Fruit fly (Drosophila melanogaster) whole organism, embryonic: ENCODE measurements around the gene Kyat.

Experiments used
- ATbp ChIP-seq: fragments of 200-800 bp; sonication (Bioruptor generic); optimal IDR thresholded peaks from 2 replicates; lab custom pipeline; 2017; ENCODE audit warnings: missing biosample characterization, mild to moderate bottlenecking, missing genetic modification characterization, missing genetic modification reagents
- Adf1 ChIP-seq: fragments of 200-800 bp; sonication (Bioruptor generic); IDR thresholded peaks from 2 replicates; pipeline ENCODE4 v1.3.6; 2022; ENCODE audit warnings: missing biosample characterization, missing genetic modification characterization
- CG1024 ChIP-seq: fragments of 200-800 bp; sonication (Bioruptor generic); IDR thresholded peaks from 2 replicates; pipeline ENCODE4 v1.3.6; 2022; ENCODE audit warnings: missing biosample characterization, missing genetic modification characterization
- CG10321 ChIP-seq: fragments of 200-800 bp; sonication (Bioruptor generic); IDR thresholded peaks from 2 replicates; pipeline ENCODE4 v1.3.6; 2022; ENCODE audit warnings: missing biosample characterization, missing genetic modification characterization
- CG12071 ChIP-seq: fragments of 200-800 bp; sonication (Bioruptor generic); optimal IDR thresholded peaks from 3 replicates; lab custom pipeline; 2018; ENCODE audit warnings: missing biosample characterization, mild to moderate bottlenecking, missing genetic modification characterization
- CG12769 ChIP-seq: fragments of 200-800 bp; sonication (Bioruptor generic); optimal IDR thresholded peaks from 2 replicates; lab custom pipeline; 2019; ENCODE audit warnings: missing biosample characterization, mild to moderate bottlenecking, missing genetic modification characterization, moderate library complexity
- CG12942 ChIP-seq: fragments of 200-800 bp; sonication (Bioruptor generic); optimal IDR thresholded peaks from 3 replicates; lab custom pipeline; 2016; ENCODE audit warnings: missing biosample characterization, missing genetic modification characterization
- CG14050 ChIP-seq: fragments of 200-800 bp; sonication (Bioruptor generic); IDR thresholded peaks from 3 replicates; pipeline ENCODE4 v1.3.6; 2022; ENCODE audit warnings: missing biosample characterization, missing genetic modification characterization
- CG1529 ChIP-seq: fragments of 200-800 bp; sonication (Bioruptor generic); optimal IDR thresholded peaks from 3 replicates; lab custom pipeline; 2018; ENCODE audit warnings: missing biosample characterization, missing genetic modification characterization
- CG15514 ChIP-seq: fragments of 200-800 bp; sonication (Bioruptor generic); optimal IDR thresholded peaks from 3 replicates; lab custom pipeline; 2017; ENCODE audit warnings: missing biosample characterization, missing genetic modification characterization, mild to moderate bottlenecking, moderate library complexity, missing genetic modification reagents
- CG17568 ChIP-seq: fragments of 200-800 bp; sonication (Bioruptor generic); optimal IDR thresholded peaks from 2 replicates; lab custom pipeline; 2018; ENCODE audit warnings: missing biosample characterization, mild to moderate bottlenecking, missing genetic modification characterization, moderate library complexity
- CG2712 ChIP-seq: fragments of 200-800 bp; optimal IDR thresholded peaks from 3 replicates; lab custom pipeline; 2019; ENCODE audit warnings: missing biosample characterization, mild to moderate bottlenecking, missing genetic modification characterization, moderate library complexity
- CG30020 ChIP-seq: fragments of 200-800 bp; optimal IDR thresholded peaks from 2 replicates; lab custom pipeline; 2019; ENCODE audit warnings: missing biosample characterization, mild to moderate bottlenecking, missing genetic modification characterization, moderate library complexity
- CG3065 ChIP-seq: fragments of 200-800 bp; sonication (Bioruptor generic); optimal IDR thresholded peaks from 2 replicates; lab custom pipeline; 2016; ENCODE audit warnings: missing biosample characterization, missing genetic modification characterization
- CG31388 ChIP-seq: fragments of 200-800 bp; sonication (Bioruptor generic); optimal IDR thresholded peaks from 2 replicates; lab custom pipeline; 2016; ENCODE audit warnings: missing biosample characterization, missing genetic modification characterization
- CG3407 ChIP-seq: fragments of 200-800 bp; sonication (Bioruptor generic); optimal IDR thresholded peaks from 2 replicates; lab custom pipeline; 2018; ENCODE audit warnings: missing biosample characterization, mild to moderate bottlenecking, missing genetic modification characterization
- CG4282 ChIP-seq: fragments of 200-800 bp; sonication (Bioruptor generic); optimal IDR thresholded peaks from 2 replicates; lab custom pipeline; 2016; ENCODE audit warnings: missing biosample characterization, missing genetic modification characterization
- CG5180 ChIP-seq: fragments of 200-800 bp; sonication (Bioruptor generic); optimal IDR thresholded peaks from 3 replicates; lab custom pipeline; 2017; ENCODE audit warnings: missing biosample characterization, missing genetic modification characterization, mild to moderate bottlenecking, moderate library complexity, missing genetic modification reagents
- CG5953 ChIP-seq: fragments of 200-800 bp; sonication (Bioruptor generic); IDR thresholded peaks from 2 replicates; pipeline ENCODE4 v1.3.6; 2022; ENCODE audit warnings: missing biosample characterization, missing genetic modification characterization
- CG6254 ChIP-seq: fragments of 200-800 bp; sonication (Bioruptor generic); optimal IDR thresholded peaks from 3 replicates; lab custom pipeline; 2017; ENCODE audit warnings: mild to moderate bottlenecking, missing biosample characterization, missing genetic modification reagents, missing genetic modification characterization
- CG8478 ChIP-seq: fragments of >200 bp; optimal IDR thresholded peaks from 2 replicates; lab custom pipeline; 2018
- CG9876 ChIP-seq: fragments of 200-800 bp; sonication (Bioruptor generic); optimal IDR thresholded peaks from 2 replicates; lab custom pipeline; 2016; ENCODE audit warnings: missing biosample characterization, missing genetic modification characterization
- CTCF ChIP-seq: fragments of 200-800 bp; sonication (Bioruptor generic); optimal IDR thresholded peaks from 2 replicates; lab custom pipeline; 2017; ENCODE audit warnings: missing biosample characterization, mild to moderate bottlenecking, missing genetic modification characterization, moderate library complexity
- Gsc ChIP-seq: fragments of 200-800 bp; sonication (Bioruptor generic); IDR thresholded peaks from 2 replicates; pipeline ENCODE4 v1.3.6; 2022; ENCODE audit warnings: missing biosample characterization, missing genetic modification characterization
- HLH3B ChIP-seq: fragments of 200-800 bp; sonication (Bioruptor generic); IDR thresholded peaks from 2 replicates; pipeline ENCODE4 v1.3.6; 2022; ENCODE audit warnings: missing biosample characterization, missing genetic modification characterization
- Sin3A ChIP-seq: fragments of >200 bp; optimal IDR thresholded peaks from 2 replicates; lab custom pipeline; 2018
- Sry-δ ChIP-seq: fragments of 200-800 bp; sonication (Bioruptor generic); optimal IDR thresholded peaks from 2 replicates; lab custom pipeline; 2016; ENCODE audit warnings: missing biosample characterization, missing genetic modification characterization
- Stat92E ChIP-seq, 3 experiments: fragments of >200 bp in 2 of 3; fragments of 200-800 bp in 1 of 3; sonication (Bioruptor generic) in 1 of 3; optimal IDR thresholded peaks; 2 replicates each; lab custom pipeline; 2017 to 2019; ENCODE audit warnings: missing biosample characterization in 3 of 3, missing genetic modification characterization in 3 of 3, mild to moderate bottlenecking in 1 of 3, moderate library complexity in 1 of 3
- ab ChIP-seq: fragments of 200-800 bp; sonication (Bioruptor generic); optimal IDR thresholded peaks from 2 replicates; lab custom pipeline; 2016; ENCODE audit warnings: missing biosample characterization, missing genetic modification characterization
- bab2 ChIP-seq: fragments of 200-800 bp; sonication (Bioruptor generic); optimal IDR thresholded peaks from 2 replicates; lab custom pipeline; 2016; ENCODE audit warnings: missing biosample characterization, missing genetic modification characterization
- crp ChIP-seq, 2 experiments: fragments of 200-800 bp; sonication (Bioruptor generic); optimal IDR thresholded peaks; 2 replicates in 1 of 2; 3 replicates in 1 of 2; lab custom pipeline; 2017; ENCODE audit warnings: missing biosample characterization in 2 of 2, missing genetic modification characterization in 2 of 2, mild to moderate bottlenecking in 1 of 2, moderate library complexity in 1 of 2
- dan ChIP-seq: fragments of 200-800 bp; sonication (Bioruptor generic); IDR thresholded peaks from 2 replicates; pipeline ENCODE4 v1.3.6; 2022; ENCODE audit warnings: missing biosample characterization, missing genetic modification characterization
- disco-r ChIP-seq: fragments of 200-800 bp; sonication (Bioruptor generic); optimal IDR thresholded peaks from 2 replicates; lab custom pipeline; 2016; ENCODE audit warnings: missing biosample characterization, missing genetic modification characterization
- eve ChIP-seq, 2 experiments: fragments of >200 bp; optimal IDR thresholded peaks; 2 replicates each; lab custom pipeline; 2017; ENCODE audit warnings: missing biosample characterization in 2 of 2, missing genetic modification characterization in 2 of 2
- ham ChIP-seq: fragments of 200-800 bp; sonication (Bioruptor generic); IDR thresholded peaks from 2 replicates; pipeline ENCODE4 v1.3.6; 2022; ENCODE audit warnings: missing biosample characterization, missing genetic modification characterization
- hkb ChIP-seq, 2 experiments: fragments of 200-800 bp in 1 of 2; fragments of >200 bp in 1 of 2; sonication (Bioruptor generic) in 1 of 2; IDR thresholded peaks in 1 of 2; optimal IDR thresholded peaks in 1 of 2; 2 replicates each; pipeline versions ENCODE4 v1.3.6 to Lab custom; 2017 to 2022; ENCODE audit warnings: missing biosample characterization in 1 of 2, missing genetic modification characterization in 1 of 2
- jigr1 ChIP-seq: fragments of 200-800 bp; sonication (Bioruptor generic); IDR thresholded peaks from 3 replicates; pipeline ENCODE4 v1.3.6; 2022; ENCODE audit warnings: missing biosample characterization, missing genetic modification characterization
- ken ChIP-seq: fragments of 200-800 bp; sonication (Bioruptor generic); IDR thresholded peaks from 3 replicates; pipeline ENCODE4 v1.3.6; 2022; ENCODE audit warnings: missing biosample characterization, missing genetic modification characterization
- lmd ChIP-seq: fragments of 200-800 bp; sonication (Bioruptor generic); IDR thresholded peaks from 2 replicates; pipeline ENCODE4 v1.3.6; 2022; ENCODE audit warnings: missing biosample characterization, missing genetic modification characterization
- nerfin-2 ChIP-seq: fragments of 200-800 bp; sonication (Bioruptor generic); IDR thresholded peaks from 2 replicates; pipeline ENCODE4 v1.3.6; 2022; ENCODE audit warnings: missing biosample characterization, missing genetic modification characterization; ENCODE audit not compliant: partially characterized antibody
- odd ChIP-seq: fragments of 200-800 bp; sonication (Bioruptor generic); optimal IDR thresholded peaks from 2 replicates; lab custom pipeline; 2017; ENCODE audit warnings: missing biosample characterization, mild to moderate bottlenecking, missing genetic modification characterization
- pan ChIP-seq, 4 experiments: fragments of >200 bp in 3 of 4; fragments of 200-800 bp in 1 of 4; sonication (Bioruptor generic) in 1 of 4; optimal IDR thresholded peaks in 3 of 4; IDR thresholded peaks in 1 of 4; 2 replicates each; pipeline versions ENCODE4 v1.3.6 to Lab custom; 2017 to 2022; ENCODE audit warnings: missing biosample characterization in 2 of 4, missing genetic modification characterization in 2 of 4, mixed read lengths in 1 of 4
- run ChIP-seq: fragments of 200-800 bp; sonication (Bioruptor generic); optimal IDR thresholded peaks from 3 replicates; lab custom pipeline; 2018; ENCODE audit warnings: missing biosample characterization, mild to moderate bottlenecking, missing genetic modification characterization
- scrt ChIP-seq: fragments of 200-800 bp; sonication (Bioruptor generic); optimal IDR thresholded peaks from 2 replicates; lab custom pipeline; 2018; ENCODE audit warnings: missing biosample characterization, mild to moderate bottlenecking, missing genetic modification characterization, moderate library complexity
- sens-2 ChIP-seq: fragments of 200-800 bp; sonication (Bioruptor generic); IDR thresholded peaks from 2 replicates; pipeline ENCODE4 v1.3.6; 2022; ENCODE audit warnings: missing biosample characterization, missing genetic modification characterization
- sqz ChIP-seq: fragments of 200-800 bp; sonication (Bioruptor generic); optimal IDR thresholded peaks from 3 replicates; lab custom pipeline; 2018; ENCODE audit warnings: missing biosample characterization, mild to moderate bottlenecking, missing genetic modification characterization
- ssp ChIP-seq: fragments of 200-800 bp; sonication (Bioruptor generic); IDR thresholded peaks from 2 replicates; pipeline ENCODE4 v1.3.6; 2022; ENCODE audit warnings: missing biosample characterization, missing genetic modification characterization
- tx ChIP-seq: fragments of 200-800 bp; sonication (Bioruptor generic); optimal IDR thresholded peaks from 2 replicates; lab custom pipeline; 2016; ENCODE audit warnings: missing biosample characterization, missing genetic modification characterization
- wek ChIP-seq: fragments of 200-800 bp; sonication (Bioruptor generic); optimal IDR thresholded peaks from 3 replicates; lab custom pipeline; 2018; ENCODE audit warnings: missing biosample characterization, mild to moderate bottlenecking, missing genetic modification characterization, moderate library complexity

The Kyat gene

dm6 chr3R:11849378-11850249 is 27.3 kb upstream of the Kyat start (continued):
- peak; percentile 70 for TF ChIP-seq sqz (GFP tag; lab: Kevin White, UChicago)
- peak; percentile 67 for TF ChIP-seq odd
- peak; percentile 60 for TF ChIP-seq scrt (GFP tag; lab: Kevin White, UChicago)
- no peak for TF ChIP-seq nerfin-2 (GFP tag; lab: Robert Waterston, UW)
- peak; percentile 91 for TF ChIP-seq CG6254 (GFP tag; lab: Kevin White, UChicago)
- TF ChIP-seq jigr1 (GFP tag; lab: Robert Waterston, UW), result peak; percentile 90
- peak; percentile 57 for TF ChIP-seq CTCF (GFP tag; lab: Kevin White, UChicago)
- TF ChIP-seq CG8478, result no peak
- peak; percentile 75 for TF ChIP-seq CG17568 (GFP tag; lab: Kevin White, UChicago)
- peak; percentile 17 for TF ChIP-seq CG15514
- TF ChIP-seq CG5180 (GFP tag; lab: Kevin White, UChicago), result peak; percentile 73
- peak; percentile 93 for TF ChIP-seq CG1529 (GFP tag; lab: Kevin White, UChicago)
- TF ChIP-seq CG4282 (GFP tag; lab: Kevin White, UChicago), result peak; percentile 65
- TF ChIP-seq tx, result peak; percentile 80
- no peak for TF ChIP-seq hkb (optimal IDR thresholded peaks at IDR 0.05; lab: Kevin White, UChicago)
- peak; percentile 86 for TF ChIP-seq hkb (GFP tag; IDR thresholded peaks at IDR 0.05; lab: Robert Waterston, UW)
- TF ChIP-seq ssp (GFP tag; lab: Robert Waterston, UW), result peak; percentile 86
- peak; percentile 86 for TF ChIP-seq CG3065 (GFP tag; lab: Kevin White, UChicago)
- TF ChIP-seq CG5953 (GFP tag; lab: Robert Waterston, UW), result peak; percentile 96
- peak; percentile 62 for TF ChIP-seq run
- TF ChIP-seq CG31388 (GFP tag; lab: Kevin White, UChicago), result peak; percentile 84
- peak; percentile 94 for TF ChIP-seq CG3407 (GFP tag; lab: Kevin White, UChicago)
- peak; percentile 96 for TF ChIP-seq CG2712
- peak; percentile 91 for TF ChIP-seq sens-2 (GFP tag; lab: Robert Waterston, UW)
- peak; percentile 80 for TF ChIP-seq CG14050 (GFP tag; lab: Robert Waterston, UW)
- TF ChIP-seq crp (GFP tag; optimal IDR thresholded peaks at IDR 0.05; lab: Kevin White, UChicago), result peak in 1 of 2 experiments; percentile 47
- TF ChIP-seq disco-r (GFP tag; lab: Kevin White, UChicago), result peak; percentile 83
- peak; percentile 65 for TF ChIP-seq CG9876 (GFP tag; lab: Kevin White, UChicago)
- no peak for TF ChIP-seq pan (optimal IDR thresholded peaks at IDR 0.05; lab: Kevin White, UChicago)
- peak in 1 of 2 experiments; percentile 88 for TF ChIP-seq pan (GFP tag; optimal IDR thresholded peaks at IDR 0.05 in 1 of 2, IDR thresholded peaks at IDR 0.05 in 1 of 2)
- peak; percentile 88 for TF ChIP-seq lmd (GFP tag; lab: Robert Waterston, UW)
- TF ChIP-seq CG12942 (GFP tag; lab: Kevin White, UChicago), result peak; percentile 89
- TF ChIP-seq wek (GFP tag; lab: Kevin White, UChicago), result peak; percentile 81
- TF ChIP-seq Stat92E (GFP tag; optimal IDR thresholded peaks at IDR 0.05; lab: Kevin White, UChicago), result peak in 1 of 3 experiments; percentile 90
- TF ChIP-seq ham (GFP tag; lab: Robert Waterston, UW), result no peak
- no peak for TF ChIP-seq Sin3A (lab: Kevin White, UChicago)
- peak in 1 of 2 experiments; percentile 95 for TF ChIP-seq eve (GFP tag; optimal IDR thresholded peaks at IDR 0.05; lab: Kevin White, UChicago)
- peak; percentile 57; the same call in 1 of the 2 replicates for TF ChIP-seq dan (GFP tag; lab: Robert Waterston, UW)
- TF ChIP-seq CG30020, result peak; percentile 53
- peak; percentile 95 for TF ChIP-seq HLH3B
- TF ChIP-seq CG1024, result peak; percentile 93
- TF ChIP-seq ken, result peak; percentile 97
- peak; percentile 90 for TF ChIP-seq ab
- peak; percentile 91 for TF ChIP-seq Gsc
- peak; percentile 87 for TF ChIP-seq bab2 (GFP tag; lab: Kevin White, UChicago)
- peak; percentile 89 for TF ChIP-seq CG12071
- peak; percentile 97 for TF ChIP-seq ATbp (GFP tag; lab: Kevin White, UChicago)
- peak; percentile 37; the same call in 1 of the 2 replicates for TF ChIP-seq CG10321 (GFP tag; lab: Robert Waterston, UW)
- peak; percentile 48 for TF ChIP-seq Sry-δ (GFP tag; lab: Kevin White, UChicago)
- no peak for TF ChIP-seq Adf1
- peak; percentile 89 for TF ChIP-seq CG12769 (tag; lab: Kevin White, UChicago)
